Fruit fly (Drosophila melanogaster) whole organism, pupa: ENCODE measurements around the gene CG15332.

Experiments used
- CG12605 ChIP-seq: fragments of 200-800 bp; sonication (Bioruptor generic); IDR thresholded peaks from 2 replicates; pipeline ENCODE4 v1.3.6; 2022; ENCODE audit warnings: missing biosample characterization, missing genetic modification characterization
- CG13204 ChIP-seq: fragments of 200-800 bp; sonication (Bioruptor generic); optimal IDR thresholded peaks from 2 replicates; lab custom pipeline; 2018; ENCODE audit warnings: missing biosample characterization, mild to moderate bottlenecking, missing genetic modification characterization, moderate library complexity
- CG14655 ChIP-seq: fragments of 200-800 bp; sonication (Bioruptor generic); optimal IDR thresholded peaks from 3 replicates; lab custom pipeline; 2017; ENCODE audit warnings: mild to moderate bottlenecking, missing biosample characterization, missing genetic modification reagents, missing genetic modification characterization
- CG15710 ChIP-seq: fragments of 200-800 bp; sonication (Bioruptor generic); optimal IDR thresholded peaks from 2 replicates; lab custom pipeline; 2018; ENCODE audit warnings: missing biosample characterization, mild to moderate bottlenecking, missing genetic modification characterization, moderate library complexity
- CG17806 ChIP-seq: fragments of 200-800 bp; sonication (Bioruptor generic); optimal IDR thresholded peaks from 2 replicates; lab custom pipeline; 2018; ENCODE audit warnings: missing biosample characterization, mild to moderate bottlenecking, missing genetic modification characterization, moderate library complexity
- CG32121 ChIP-seq: fragments of 200-800 bp; sonication (Bioruptor generic); IDR thresholded peaks from 2 replicates; pipeline ENCODE4 v1.3.6; 2022; ENCODE audit warnings: missing biosample characterization, missing genetic modification characterization
- CG4496 ChIP-seq: fragments of 200-800 bp; sonication (Bioruptor generic); IDR thresholded peaks from 3 replicates; pipeline ENCODE4 v1.3.6; 2022; ENCODE audit warnings: missing biosample characterization, missing genetic modification characterization
- CG8301 ChIP-seq: fragments of 200-800 bp; sonication (Bioruptor generic); optimal IDR thresholded peaks from 2 replicates; lab custom pipeline; 2018; ENCODE audit warnings: missing biosample characterization, mild to moderate bottlenecking, missing genetic modification characterization
- CG9948 ChIP-seq: fragments of 200-800 bp; sonication (Bioruptor generic); optimal IDR thresholded peaks from 2 replicates; lab custom pipeline; 2018; ENCODE audit warnings: missing biosample characterization, mild to moderate bottlenecking, missing genetic modification characterization, moderate library complexity
- EcR ChIP-seq: fragments of 200-800 bp; sonication (Bioruptor generic); optimal IDR thresholded peaks from 3 replicates; lab custom pipeline; 2019; ENCODE audit warnings: missing biosample characterization, missing genetic modification characterization, mild to moderate bottlenecking, moderate library complexity, missing genetic modification reagents
- Ets98B ChIP-seq: fragments of 200-800 bp; sonication (Bioruptor generic); IDR thresholded peaks from 2 replicates; pipeline ENCODE4 v1.3.6; 2022; ENCODE audit warnings: missing biosample characterization, missing genetic modification characterization
- Pif1A ChIP-seq: fragments of 200-800 bp; sonication (Bioruptor generic); optimal IDR thresholded peaks from 3 replicates; lab custom pipeline; 2016; ENCODE audit warnings: missing biosample characterization, missing genetic modification characterization
- fd96Ca ChIP-seq: fragments of 200-800 bp; sonication (Bioruptor generic); IDR thresholded peaks from 3 replicates; pipeline ENCODE4 v1.3.6; 2022; ENCODE audit warnings: missing biosample characterization, missing genetic modification characterization
- rn ChIP-seq: fragments of 200-800 bp; sonication (Bioruptor generic); IDR thresholded peaks from 2 replicates; pipeline ENCODE4 v1.3.6; 2022; ENCODE audit warnings: missing biosample characterization, missing genetic modification characterization

DNA sequence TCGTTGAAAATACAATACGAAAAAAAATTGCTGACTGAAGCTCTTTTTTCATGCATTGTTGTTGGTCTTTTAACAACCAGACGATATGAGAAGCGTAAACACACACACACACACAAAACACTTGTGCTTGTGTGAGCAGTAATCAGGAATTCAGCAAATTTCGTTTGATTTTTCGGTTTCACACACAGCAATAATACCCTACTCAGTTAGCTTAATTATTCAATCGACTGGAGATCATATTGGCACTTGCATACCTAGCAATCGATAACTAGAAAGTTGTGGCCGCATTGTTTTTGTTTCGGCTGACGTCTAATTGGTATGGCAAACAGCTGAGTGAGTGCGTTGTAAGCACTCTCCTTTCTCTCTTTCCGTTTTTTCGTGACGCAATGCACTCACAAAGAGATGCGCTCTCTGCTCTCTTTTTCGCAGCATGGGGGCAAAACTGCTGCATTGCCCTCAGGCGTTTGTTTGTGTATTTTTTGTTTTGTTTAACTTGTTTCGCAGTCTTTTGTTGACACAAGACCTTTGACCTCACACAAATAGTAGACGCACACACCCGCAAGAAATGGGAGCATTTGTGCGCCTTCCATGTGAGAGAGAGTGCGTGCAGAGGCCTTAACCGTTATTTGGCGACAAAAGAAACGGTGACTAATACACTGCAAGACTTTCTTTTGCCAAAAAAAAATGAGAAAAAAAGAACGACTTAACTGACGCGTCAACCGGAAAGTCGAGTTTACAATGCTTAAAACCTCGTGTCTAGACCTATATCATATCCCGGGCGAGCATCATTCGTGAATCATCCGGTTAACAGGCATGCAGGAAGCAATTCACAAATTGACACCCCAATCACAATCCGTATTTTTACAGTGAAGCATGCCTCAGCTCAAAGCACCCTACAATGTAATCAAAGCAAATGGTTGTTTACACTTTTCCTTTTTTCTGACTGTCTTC lies 10.7 kb downstream of the CG15332 start:
- TF ChIP-seq Pif1A (peak; percentile 60), CG4496 (GFP tag; lab: Robert Waterston, UW) (peak; percentile 76), EcR (peak; percentile 46), CG14655 (GFP tag; lab: Kevin White, UChicago) (peak; percentile 72), CG9948 (tag; lab: Kevin White, UChicago) (peak; percentile 57), CG13204 (GFP tag; lab: Kevin White, UChicago) (no peak), fd96Ca (GFP tag; lab: Robert Waterston, UW) (peak; percentile 73; the same call in 2 of the 3 replicates), CG15710 (tag; lab: Kevin White, UChicago) (peak; percentile 52), CG17806 (tag; lab: Kevin White, UChicago) (peak; percentile 38), CG8301 (tag; lab: Kevin White, UChicago) (peak; percentile 65), Ets98B (GFP tag; lab: Robert Waterston, UW) (peak; percentile 28), CG32121 (peak; percentile 30; the same call in 1 of the 2 replicates), rn (GFP tag; lab: Robert Waterston, UW) (no peak), CG12605 (GFP tag; lab: Robert Waterston, UW) (no peak; the same call in none of the 2 replicates)
